Worm (Caenorhabditis elegans) whole organism, L4/young adult: ENCODE measurements around the gene unc-18.

Source experiments
- W03F9.2 ChIP-seq: fragments of 150-350 bp; optimal IDR thresholded peaks from 2 replicates; lab custom pipeline; 2014; ENCODE audit warnings: missing biosample characterization, missing genetic modification characterization
- him-1 ChIP-seq: sonication (generic microtip); optimal IDR thresholded peaks from 2 replicates; lab custom pipeline; 2016; ENCODE audit warnings: missing genotype, missing genetic modification reagents, missing genetic modification characterization, missing compliant biosample characterization

DNA sequence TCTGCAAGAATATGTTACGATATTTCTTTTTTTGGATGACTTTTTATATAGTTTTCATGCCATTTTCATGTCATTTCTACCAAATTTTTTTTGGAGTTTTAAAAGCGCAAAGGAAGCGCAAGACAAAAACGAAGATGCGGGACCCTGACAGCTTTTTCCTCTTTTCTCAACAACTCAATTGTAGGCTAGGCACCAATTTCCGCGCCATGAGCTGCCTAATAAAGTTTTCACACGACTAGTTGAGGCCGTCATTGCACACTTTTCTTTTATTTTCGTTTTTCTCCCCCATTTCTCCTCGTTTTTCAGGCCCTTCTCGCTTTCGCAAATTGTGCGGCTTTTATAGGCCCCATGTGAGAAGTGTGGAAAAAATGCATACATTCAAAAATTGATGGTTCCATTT, 2.9 kb upstream of the unc-18 start:
- TF ChIP-seq him-1 (tag; lab: Kevin White, UChicago) (no peak), W03F9.2 (tag; lab: Kevin White, UChicago) (no peak)
